Fruit fly (Drosophila melanogaster) whole organism, embryonic: ENCODE data around the gene GXIVsPLA2.

ENCODE experiments used
- ATbp ChIP-seq: fragments of 200-800 bp; sonication (Bioruptor generic); optimal IDR thresholded peaks from 2 replicates; lab custom pipeline; 2017; ENCODE audit warnings: missing biosample characterization, mild to moderate bottlenecking, missing genetic modification characterization, missing genetic modification reagents
- CG10267 ChIP-seq: fragments of 200-800 bp; sonication (Bioruptor generic); optimal IDR thresholded peaks from 2 replicates; lab custom pipeline; 2018; ENCODE audit warnings: missing biosample characterization, mild to moderate bottlenecking, missing genetic modification characterization, moderate library complexity
- CG10321 ChIP-seq: fragments of 200-800 bp; sonication (Bioruptor generic); IDR thresholded peaks from 2 replicates; pipeline ENCODE4 v1.3.6; 2022; ENCODE audit warnings: missing biosample characterization, missing genetic modification characterization
- CG10979 ChIP-seq: fragments of 200-800 bp; sonication (Bioruptor generic); optimal IDR thresholded peaks from 2 replicates; lab custom pipeline; 2018; ENCODE audit warnings: missing biosample characterization, mild to moderate bottlenecking, missing genetic modification characterization, moderate library complexity
- CG12391 ChIP-seq: fragments of 200-800 bp; sonication (Bioruptor generic); optimal IDR thresholded peaks from 3 replicates; lab custom pipeline; 2018; ENCODE audit warnings: missing biosample characterization, mild to moderate bottlenecking, missing genetic modification characterization, moderate library complexity
- CG13287 ChIP-seq: fragments of 200-800 bp; sonication (Bioruptor generic); IDR thresholded peaks from 2 replicates; pipeline ENCODE4 v1.3.6; 2022; ENCODE audit warnings: missing biosample characterization, missing genetic modification characterization; ENCODE audit not compliant: partially characterized antibody
- CG15601 ChIP-seq: fragments of 200-800 bp; sonication (Bioruptor generic); optimal IDR thresholded peaks from 3 replicates; lab custom pipeline; 2019; ENCODE audit warnings: missing biosample characterization, mild to moderate bottlenecking, missing genetic modification characterization, moderate library complexity
- CG17829 ChIP-seq: fragments of 200-800 bp; optimal IDR thresholded peaks from 2 replicates; lab custom pipeline; 2019; ENCODE audit warnings: missing biosample characterization, mild to moderate bottlenecking, missing genetic modification characterization, moderate library complexity
- CG18262 ChIP-seq: fragments of 200-800 bp; optimal IDR thresholded peaks from 3 replicates; lab custom pipeline; 2019; ENCODE audit warnings: missing biosample characterization, mild to moderate bottlenecking, missing genetic modification characterization, moderate library complexity
- CG18764 ChIP-seq: fragments of 200-800 bp; sonication (Bioruptor generic); optimal IDR thresholded peaks from 3 replicates; lab custom pipeline; 2016; ENCODE audit warnings: missing biosample characterization, missing genetic modification characterization
- CG2116 ChIP-seq: fragments of 200-800 bp; sonication (Bioruptor generic); optimal IDR thresholded peaks from 3 replicates; lab custom pipeline; 2018; ENCODE audit warnings: missing biosample characterization, mild to moderate bottlenecking, missing genetic modification characterization
- CG2712 ChIP-seq: fragments of 200-800 bp; optimal IDR thresholded peaks from 3 replicates; lab custom pipeline; 2019; ENCODE audit warnings: missing biosample characterization, mild to moderate bottlenecking, missing genetic modification characterization, moderate library complexity
- CG30020 ChIP-seq: fragments of 200-800 bp; optimal IDR thresholded peaks from 2 replicates; lab custom pipeline; 2019; ENCODE audit warnings: missing biosample characterization, mild to moderate bottlenecking, missing genetic modification characterization, moderate library complexity
- CG3847 ChIP-seq: fragments of 200-800 bp; sonication (Bioruptor generic); IDR thresholded peaks from 2 replicates; pipeline ENCODE4 v1.3.6; 2022; ENCODE audit warnings: missing biosample characterization, missing genetic modification characterization
- CG4424 ChIP-seq: fragments of 200-800 bp; sonication (Bioruptor generic); optimal IDR thresholded peaks from 3 replicates; lab custom pipeline; 2016; ENCODE audit warnings: missing biosample characterization, missing genetic modification characterization
- CG4617 ChIP-seq: fragments of 200-800 bp; sonication (Bioruptor generic); optimal IDR thresholded peaks from 3 replicates; lab custom pipeline; 2016; ENCODE audit warnings: missing biosample characterization, missing genetic modification characterization, borderline replicate concordance
- CG5180 ChIP-seq: fragments of 200-800 bp; sonication (Bioruptor generic); optimal IDR thresholded peaks from 3 replicates; lab custom pipeline; 2017; ENCODE audit warnings: missing biosample characterization, missing genetic modification characterization, mild to moderate bottlenecking, moderate library complexity, missing genetic modification reagents
- CG6254 ChIP-seq: fragments of 200-800 bp; sonication (Bioruptor generic); optimal IDR thresholded peaks from 3 replicates; lab custom pipeline; 2017; ENCODE audit warnings: mild to moderate bottlenecking, missing biosample characterization, missing genetic modification reagents, missing genetic modification characterization
- CG7928 ChIP-seq: fragments of 200-800 bp; sonication (Bioruptor generic); optimal IDR thresholded peaks from 2 replicates; lab custom pipeline; 2017; ENCODE audit warnings: missing biosample characterization, mild to moderate bottlenecking, missing genetic modification characterization
- CG8924 ChIP-seq: fragments of 200-800 bp; optimal IDR thresholded peaks from 3 replicates; lab custom pipeline; 2019; ENCODE audit warnings: missing biosample characterization, mild to moderate bottlenecking, missing genetic modification characterization, moderate library complexity
- CTCF ChIP-seq: fragments of 200-800 bp; sonication (Bioruptor generic); optimal IDR thresholded peaks from 2 replicates; lab custom pipeline; 2017; ENCODE audit warnings: missing biosample characterization, mild to moderate bottlenecking, missing genetic modification characterization, moderate library complexity
- Dek ChIP-seq: fragments of 200-800 bp; sonication (Bioruptor generic); optimal IDR thresholded peaks from 3 replicates; lab custom pipeline; 2019; ENCODE audit warnings: missing biosample characterization, mild to moderate bottlenecking, missing genetic modification characterization, moderate library complexity
- Dll ChIP-seq: fragments of 200-800 bp; sonication (Bioruptor generic); IDR thresholded peaks from 4 replicates; pipeline ENCODE4 v1.3.6; 2022; ENCODE audit warnings: missing biosample characterization, missing genetic modification characterization; ENCODE audit not compliant: partially characterized antibody
- Dp ChIP-seq: fragments of 200-800 bp; sonication (Bioruptor generic); optimal IDR thresholded peaks from 2 replicates; lab custom pipeline; 2018; ENCODE audit warnings: missing biosample characterization, mild to moderate bottlenecking, missing genetic modification characterization, moderate library complexity
- Dref ChIP-seq: fragments of 200-800 bp; sonication (Bioruptor generic); IDR thresholded peaks from 2 replicates; pipeline ENCODE4 v1.3.6; 2022; ENCODE audit warnings: missing biosample characterization, missing genetic modification characterization
- Eip74EF ChIP-seq, 2 experiments: fragments of 200-800 bp in 1 of 2; fragments of >200 bp in 1 of 2; sonication (Bioruptor generic) in 1 of 2; optimal IDR thresholded peaks; 2 replicates each; lab custom pipeline; 2017 to 2019; ENCODE audit warnings: missing biosample characterization in 2 of 2, missing genetic modification characterization in 2 of 2, mild to moderate bottlenecking in 1 of 2, moderate library complexity in 1 of 2
- Ets97D ChIP-seq: fragments of 200-800 bp; sonication (Bioruptor generic); optimal IDR thresholded peaks from 3 replicates; lab custom pipeline; 2016; ENCODE audit warnings: missing biosample characterization, missing genetic modification characterization
- Fer1 ChIP-seq: fragments of 200-800 bp; sonication (Bioruptor generic); optimal IDR thresholded peaks from 2 replicates; lab custom pipeline; 2017; ENCODE audit warnings: missing biosample characterization, mild to moderate bottlenecking, missing genetic modification characterization
- Hmr ChIP-seq: fragments of 200-800 bp; sonication (Bioruptor generic); optimal IDR thresholded peaks from 3 replicates; lab custom pipeline; 2017; ENCODE audit warnings: mild to moderate bottlenecking, missing biosample characterization, missing genetic modification reagents, missing genetic modification characterization
- Lpt ChIP-seq: fragments of >200 bp; optimal IDR thresholded peaks from 2 replicates; lab custom pipeline; 2018; ENCODE audit warnings: missing biosample characterization, missing genetic modification characterization
- MBD-R2 ChIP-seq: fragments of 200-800 bp; sonication (Bioruptor generic); IDR thresholded peaks from 2 replicates; pipeline ENCODE4 v1.3.6; 2022; ENCODE audit warnings: missing biosample characterization, missing genetic modification characterization
- MTF-1 ChIP-seq: fragments of 200-800 bp; sonication (Bioruptor generic); optimal IDR thresholded peaks from 2 replicates; lab custom pipeline; 2018; ENCODE audit warnings: missing biosample characterization, mild to moderate bottlenecking, missing genetic modification characterization, borderline replicate concordance
- Neu2 ChIP-seq: fragments of 200-800 bp; sonication (Bioruptor generic); optimal IDR thresholded peaks from 3 replicates; lab custom pipeline; 2016; ENCODE audit warnings: missing biosample characterization, missing genetic modification characterization, borderline replicate concordance
- PHDP ChIP-seq: fragments of 200-800 bp; sonication (Bioruptor generic); optimal IDR thresholded peaks from 3 replicates; lab custom pipeline; 2018; ENCODE audit warnings: missing biosample characterization, mild to moderate bottlenecking, missing genetic modification characterization, moderate library complexity
- YL-1 ChIP-seq: fragments of 200-800 bp; sonication (Bioruptor generic); optimal IDR thresholded peaks from 3 replicates; lab custom pipeline; 2017; ENCODE audit warnings: missing biosample characterization, mild to moderate bottlenecking, missing genetic modification characterization
- br ChIP-seq: fragments of >200 bp; optimal IDR thresholded peaks from 2 replicates; lab custom pipeline; 2017
- gem ChIP-seq: fragments of 200-800 bp; sonication (Bioruptor generic); optimal IDR thresholded peaks from 2 replicates; lab custom pipeline; 2019; ENCODE audit warnings: missing biosample characterization, mild to moderate bottlenecking, missing genetic modification characterization, moderate library complexity
- gfzf ChIP-seq: fragments of 200-800 bp; sonication (Bioruptor generic); optimal IDR thresholded peaks from 2 replicates; lab custom pipeline; 2016; ENCODE audit warnings: missing biosample characterization, mild to moderate bottlenecking, missing genetic modification characterization, moderate library complexity
- gro ChIP-seq: fragments of 200-800 bp; sonication (Bioruptor generic); optimal IDR thresholded peaks from 2 replicates; lab custom pipeline; 2016; ENCODE audit warnings: missing biosample characterization, missing genetic modification characterization
- knrl ChIP-seq: fragments of 200-800 bp; sonication (Bioruptor generic); IDR thresholded peaks from 3 replicates; pipeline ENCODE4 v1.3.6; 2022; ENCODE audit warnings: missing biosample characterization, missing genetic modification characterization; ENCODE audit not compliant: partially characterized antibody
- nmo ChIP-seq: fragments of 200-800 bp; sonication (Bioruptor generic); optimal IDR thresholded peaks from 2 replicates; lab custom pipeline; 2018; ENCODE audit warnings: missing biosample characterization, mild to moderate bottlenecking, missing genetic modification characterization, moderate library complexity
- pita ChIP-seq: fragments of 200-800 bp; sonication (Bioruptor generic); optimal IDR thresholded peaks from 2 replicates; lab custom pipeline; 2017; ENCODE audit warnings: missing biosample characterization, mild to moderate bottlenecking, missing genetic modification characterization
- psq ChIP-seq: fragments of 200-800 bp; sonication (Bioruptor generic); optimal IDR thresholded peaks from 2 replicates; lab custom pipeline; 2017; ENCODE audit warnings: missing biosample characterization, missing genetic modification characterization
- row ChIP-seq: fragments of 200-800 bp; sonication (Bioruptor generic); IDR thresholded peaks from 3 replicates; pipeline ENCODE4 v1.3.6; 2022; ENCODE audit warnings: missing biosample characterization, missing genetic modification characterization
- sd ChIP-seq: fragments of 200-800 bp; sonication (Bioruptor generic); optimal IDR thresholded peaks from 3 replicates; lab custom pipeline; 2018; ENCODE audit warnings: missing biosample characterization, mild to moderate bottlenecking, missing genetic modification characterization, moderate library complexity
- sug ChIP-seq: fragments of 200-800 bp; optimal IDR thresholded peaks from 2 replicates; lab custom pipeline; 2019; ENCODE audit warnings: missing biosample characterization, mild to moderate bottlenecking, missing genetic modification characterization, moderate library complexity
- trem ChIP-seq: fragments of 200-800 bp; optimal IDR thresholded peaks from 3 replicates; lab custom pipeline; 2019; ENCODE audit warnings: missing biosample characterization, mild to moderate bottlenecking, missing genetic modification characterization, moderate library complexity
- unc-4 ChIP-seq: fragments of 200-800 bp; sonication (Bioruptor generic); IDR thresholded peaks from 2 replicates; pipeline ENCODE4 v1.3.6; 2022; ENCODE audit warnings: missing biosample characterization, missing genetic modification characterization; ENCODE audit not compliant: partially characterized antibody

Gene GXIVsPLA2

DNA sequence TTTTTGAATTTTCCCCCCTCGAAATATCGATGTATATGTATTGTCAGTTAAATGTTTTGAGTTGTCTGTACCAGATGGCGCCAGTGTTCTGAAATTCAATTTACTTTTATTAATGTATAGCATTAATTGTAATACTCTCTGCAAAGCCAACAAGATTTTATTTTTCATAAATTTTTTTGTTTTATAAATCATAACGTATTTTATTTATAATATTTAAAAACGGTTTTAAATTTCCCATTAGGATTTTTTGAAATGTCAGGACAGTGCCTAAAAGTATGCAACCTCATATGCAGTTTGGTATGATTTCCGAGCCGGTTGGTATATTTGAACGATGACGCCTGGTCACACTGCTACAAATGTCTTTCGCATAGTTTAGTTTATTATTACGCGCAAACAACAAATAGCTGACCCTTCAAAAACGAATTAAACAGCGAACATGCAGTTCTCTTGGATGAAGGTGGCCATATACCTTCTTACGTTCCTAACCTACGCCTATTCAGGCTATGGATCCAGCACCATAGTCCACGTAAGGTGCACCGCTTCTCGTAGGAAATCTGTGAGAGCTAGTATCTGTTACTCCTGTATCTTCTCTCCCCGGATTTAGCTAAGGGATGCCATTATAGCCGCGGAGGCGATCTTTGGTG is at the start of gene GXIVsPLA2, which contains the start of gene Pka-C3:
Gene GXIVsPLA2, plus strand, starts transcription at position 313 of the 644 bp plus-strand sequence.
Gene Pka-C3, minus strand, starts transcription at position 14 of the 644 bp plus-strand sequence.
- no peak for TF ChIP-seq Neu2 (GFP tag; lab: Kevin White, UChicago)
- TF ChIP-seq CG2116 (GFP tag; lab: Kevin White, UChicago), result peak; percentile 55
- TF ChIP-seq ATbp (GFP tag; lab: Kevin White, UChicago), result no peak
- peak; percentile 40 for TF ChIP-seq YL-1
- TF ChIP-seq MBD-R2, result peak; percentile 65; the same call in 1 of the 2 replicates
- peak; percentile 25 for TF ChIP-seq Ets97D (GFP tag; lab: Kevin White, UChicago)
- TF ChIP-seq sug, result peak; percentile 27
- TF ChIP-seq MTF-1 (GFP tag; lab: Kevin White, UChicago), result no peak
- TF ChIP-seq psq (GFP tag; lab: Kevin White, UChicago), result no peak
- TF ChIP-seq Hmr (GFP tag; lab: Kevin White, UChicago), result peak; percentile 37
- TF ChIP-seq Fer1, result peak; percentile 38
- peak; percentile 46 for TF ChIP-seq CG15601 (tag; lab: Kevin White, UChicago)
- peak; percentile 66 for TF ChIP-seq CG10267 (tag; lab: Kevin White, UChicago)
- TF ChIP-seq CG6254 (GFP tag; lab: Kevin White, UChicago), result peak; percentile 33
- TF ChIP-seq sd (tag; lab: Kevin White, UChicago), result peak; percentile 77
- peak; percentile 9; the same call in 1 of the 3 replicates for TF ChIP-seq row (GFP tag; lab: Robert Waterston, UW)
- TF ChIP-seq CG17829, result peak; percentile 45
- TF ChIP-seq pita (GFP tag; lab: Kevin White, UChicago), result peak; percentile 29
- TF ChIP-seq Eip74EF (GFP tag; optimal IDR thresholded peaks at IDR 0.05; lab: Kevin White, UChicago), result no peak
- TF ChIP-seq Dp (GFP tag; lab: Kevin White, UChicago), result peak; percentile 88
- TF ChIP-seq PHDP (tag; lab: Kevin White, UChicago), result peak; percentile 14
- no peak for TF ChIP-seq Lpt
- TF ChIP-seq br (lab: Kevin White, UChicago), result no peak
- no peak for TF ChIP-seq CG5180
- peak; percentile 1 for TF ChIP-seq CG18764
- TF ChIP-seq knrl, result peak; percentile 45; the same call in 1 of the 3 replicates
- TF ChIP-seq CG4617 (GFP tag; lab: Kevin White, UChicago), result peak; percentile 33
- peak; percentile 39 for TF ChIP-seq CG12391 (tag; lab: Kevin White, UChicago)
- TF ChIP-seq CG3847 (GFP tag; lab: Robert Waterston, UW), result 0 out of 2 replicates have a peak, but pooled peaks have one; percentile 10
- peak; percentile 25 for TF ChIP-seq Dek (tag; lab: Kevin White, UChicago)
- TF ChIP-seq CG7928, result peak; percentile 3
- peak; percentile 10 for TF ChIP-seq gro (GFP tag; lab: Kevin White, UChicago)
- peak; percentile 35 for TF ChIP-seq CG18262 (tag; lab: Kevin White, UChicago)
- peak; percentile 36 for TF ChIP-seq CG30020 (tag; lab: Kevin White, UChicago)
- TF ChIP-seq CTCF, result peak; percentile 95
- TF ChIP-seq Dref (GFP tag; lab: Robert Waterston, UW), result peak; percentile 47
- TF ChIP-seq CG8924 (tag; lab: Kevin White, UChicago), result peak; percentile 32
- peak; percentile 27 for TF ChIP-seq nmo (GFP tag; lab: Kevin White, UChicago)
- TF ChIP-seq CG13287, result peak; percentile 37; the same call in 1 of the 2 replicates
- TF ChIP-seq unc-4, result 0 out of 2 replicates have a peak, but pooled peaks have one; percentile 41
- peak; percentile 12 for TF ChIP-seq CG4424 (GFP tag; lab: Kevin White, UChicago)
- TF ChIP-seq gfzf, result peak; percentile 74
- TF ChIP-seq Dll (GFP tag; lab: Robert Waterston, UW), result 0 out of 4 replicates have a peak, but pooled peaks have one; percentile 18
- TF ChIP-seq CG2712, result peak; percentile 47
- no peak for TF ChIP-seq CG10979 (tag; lab: Kevin White, UChicago)
- no peak for TF ChIP-seq CG10321 (GFP tag; lab: Robert Waterston, UW)
- TF ChIP-seq gem (tag; lab: Kevin White, UChicago), result peak; percentile 29
- peak; percentile 64 for TF ChIP-seq trem
